Worm (Caenorhabditis elegans) whole organism, L4/young adult: ENCODE data around the gene sdz-23.

Experiments
- W03F9.2 ChIP-seq: fragments of 150-350 bp; optimal IDR thresholded peaks from 2 replicates; lab custom pipeline; 2014; ENCODE audit warnings: missing biosample characterization, missing genetic modification characterization
- dao-5 ChIP-seq: sonication (generic microtip); optimal IDR thresholded peaks from 2 replicates; lab custom pipeline; 2016; ENCODE audit warnings: missing genotype, missing genetic modification characterization, moderate library complexity, missing compliant biosample characterization
- him-1 ChIP-seq: sonication (generic microtip); optimal IDR thresholded peaks from 2 replicates; lab custom pipeline; 2016; ENCODE audit warnings: missing genotype, missing genetic modification reagents, missing genetic modification characterization, missing compliant biosample characterization

sdz-23 gene

DNA sequence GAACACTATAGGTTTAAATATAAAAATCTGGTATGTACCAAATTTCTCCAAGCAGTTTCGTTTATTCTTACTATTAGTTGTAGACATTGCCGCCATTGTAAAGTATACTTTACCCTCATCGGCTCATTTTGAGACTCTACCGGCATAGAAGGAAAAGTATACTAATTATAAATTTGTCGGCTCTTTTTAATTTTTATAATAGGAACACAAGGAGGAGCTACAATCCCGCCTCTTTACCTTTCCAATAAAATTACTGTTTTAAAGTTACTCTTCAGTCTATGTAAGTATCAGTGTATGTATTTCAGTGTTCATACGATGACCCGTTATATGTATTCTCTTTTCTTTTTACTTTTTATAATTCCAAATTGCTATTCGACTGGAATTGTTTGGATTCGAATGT, at the start of gene sdz-23:
Gene sdz-23 (plus strand): TSS at position 301 of the 400 bp plus-strand sequence.
- TF ChIP-seq W03F9.2 (tag; lab: Kevin White, UChicago), result no peak
- no peak for TF ChIP-seq him-1
- no peak for TF ChIP-seq dao-5 (tag; lab: Kevin White, UChicago)

DNA sequence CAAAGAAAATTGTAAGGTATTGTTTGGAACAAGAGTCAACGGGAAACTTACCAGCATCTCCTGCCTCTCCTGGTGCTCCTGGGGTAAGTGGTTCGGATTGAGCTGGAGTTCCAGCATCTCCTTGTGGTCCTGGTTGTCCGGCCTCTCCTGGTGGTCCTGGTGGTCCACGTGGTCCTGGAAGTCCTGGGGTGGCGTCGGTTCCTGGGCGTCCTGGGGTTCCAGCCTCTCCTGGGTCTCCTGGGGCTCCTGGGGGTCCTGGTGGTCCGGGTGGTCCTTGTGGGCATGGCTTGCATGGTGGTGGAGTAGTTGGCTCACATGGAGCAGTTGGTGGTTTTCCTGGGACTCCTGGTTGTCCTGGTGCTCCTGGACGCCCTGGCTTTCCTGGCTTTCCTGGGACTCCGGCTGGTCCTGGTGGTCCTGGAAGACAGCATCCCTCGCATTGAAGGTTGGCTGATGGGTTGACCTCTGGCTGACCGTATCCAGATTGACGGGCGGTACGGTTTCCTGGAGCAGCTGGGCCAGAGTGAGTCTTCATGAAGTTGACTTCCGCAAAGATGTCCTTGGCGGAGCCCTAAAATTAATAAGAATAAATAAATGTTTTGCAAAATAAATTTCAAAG, 49.2 kb upstream of the sdz-23 start:
- TF ChIP-seq W03F9.2 (tag; lab: Kevin White, UChicago) (no peak), dao-5 (tag; lab: Kevin White, UChicago) (no peak), him-1 (no peak)

DNA sequence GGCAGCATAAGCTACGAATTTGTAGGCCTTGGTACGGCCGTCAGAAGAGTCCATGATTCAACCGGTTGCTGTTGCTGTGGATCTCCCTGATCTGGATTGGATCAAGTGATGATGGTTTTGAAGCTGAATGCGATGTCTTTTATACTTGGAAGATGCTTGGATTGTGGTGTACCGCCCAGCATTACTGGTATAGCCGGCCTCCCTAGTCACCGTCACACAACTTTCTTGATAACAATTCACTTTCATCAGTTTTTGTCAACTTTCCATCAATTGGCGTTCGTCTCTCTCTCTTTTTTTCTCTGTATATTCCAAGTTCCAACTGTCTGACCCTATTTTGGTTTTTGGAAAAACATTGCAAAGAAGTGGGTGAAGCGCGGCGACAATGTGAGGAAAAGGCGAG, 48.6 kb upstream of the sdz-23 start, which contains the start of gene col-43:
Gene col-43 (minus strand): TSS at position 101 of the 400 bp plus-strand sequence.
- TF ChIP-seq dao-5 (tag; lab: Kevin White, UChicago) (no peak), W03F9.2 (tag; lab: Kevin White, UChicago) (no peak), him-1 (no peak)

DNA sequence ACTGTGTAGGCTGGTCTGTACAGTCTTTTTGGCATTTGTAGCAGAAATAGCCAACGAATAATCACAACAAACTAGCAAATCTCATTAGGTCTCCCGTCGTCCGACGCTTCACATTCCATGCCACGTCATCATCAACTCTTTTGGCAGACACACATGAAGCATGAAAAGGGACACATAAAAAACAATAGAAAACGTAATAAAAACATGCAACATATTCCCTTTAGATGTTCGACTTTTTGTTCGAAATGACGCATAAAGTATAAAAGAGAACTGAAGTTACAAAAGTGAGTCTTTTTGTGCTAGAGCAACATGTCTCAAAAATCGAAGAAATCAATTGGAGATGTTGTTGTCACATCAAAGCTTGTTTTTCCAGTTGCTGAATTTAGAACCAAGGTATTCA, 47.6 kb upstream of the sdz-23 start, which contains the start of gene sth-1:
Gene sth-1 (plus strand): TSS at position 301 of the 400 bp plus-strand sequence.
- TF ChIP-seq dao-5 (tag; lab: Kevin White, UChicago) (no peak), him-1 (no peak)

DNA sequence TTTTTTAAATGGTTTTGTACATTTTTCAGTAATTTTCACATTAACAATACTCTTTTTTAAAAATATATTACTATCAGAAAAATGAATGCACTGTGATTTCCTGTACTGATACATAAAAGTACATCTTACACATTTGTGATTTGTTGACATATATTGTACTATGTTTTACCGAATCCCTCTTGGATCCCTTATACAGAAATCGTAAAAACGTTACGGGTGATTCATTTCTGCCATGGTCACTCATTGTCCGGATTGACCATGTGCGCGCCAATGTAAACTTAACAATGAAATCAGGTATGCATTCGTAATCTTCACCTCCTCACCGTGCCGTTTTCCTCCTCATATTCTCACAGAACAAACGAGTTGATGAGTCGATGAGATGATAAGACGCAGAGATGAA, 45.3 kb upstream of the sdz-23 start, which contains the start of gene ZC513.2:
Gene ZC513.2 (plus strand): TSS at position 301 of the 400 bp plus-strand sequence.
- TF ChIP-seq him-1 (no peak), dao-5 (tag; lab: Kevin White, UChicago) (no peak), W03F9.2 (tag; lab: Kevin White, UChicago) (no peak)

DNA sequence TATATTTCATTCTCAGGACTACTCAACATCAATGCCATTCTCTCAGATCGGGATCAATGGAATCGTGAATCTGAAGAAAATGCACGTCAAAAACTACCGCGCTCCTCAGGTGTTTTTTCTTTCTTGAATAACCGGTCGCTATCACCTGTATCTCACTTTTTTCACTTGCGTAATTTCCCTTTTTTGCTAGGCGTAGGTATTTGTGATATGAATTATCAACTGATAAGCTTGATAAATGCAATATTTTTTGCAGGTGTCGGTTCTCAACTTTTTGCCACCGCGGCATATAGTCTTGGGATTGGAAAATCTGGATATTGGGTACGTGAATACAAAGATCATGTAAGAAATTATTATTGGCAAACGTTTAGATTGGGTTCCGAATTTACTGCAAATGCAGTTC, 44.2 kb upstream of the sdz-23 start:
- TF ChIP-seq dao-5 (tag; lab: Kevin White, UChicago) (no peak), him-1 (no peak)

DNA sequence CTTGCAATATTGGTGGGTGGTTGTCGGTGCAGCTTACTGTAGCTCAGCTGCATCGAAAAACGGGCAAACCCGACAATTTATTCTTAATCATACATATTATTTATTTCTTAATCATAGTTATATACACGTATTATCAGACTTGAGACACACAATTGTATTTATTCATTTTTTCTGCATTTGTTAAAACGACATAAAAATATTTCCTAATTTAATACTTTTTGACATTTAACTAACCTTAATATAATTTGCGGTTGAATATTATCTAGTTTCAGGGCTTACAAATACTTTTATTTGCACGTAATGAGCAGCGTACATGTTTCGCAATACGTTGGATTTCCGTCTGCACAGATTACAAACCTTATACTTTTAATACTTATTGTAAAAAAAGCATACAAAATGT, 41.0 kb upstream of the sdz-23 start, which contains the start of gene str-138:
Gene str-138 (plus strand): TSS at position 301 of the 400 bp plus-strand sequence.
- no peak for TF ChIP-seq him-1

DNA sequence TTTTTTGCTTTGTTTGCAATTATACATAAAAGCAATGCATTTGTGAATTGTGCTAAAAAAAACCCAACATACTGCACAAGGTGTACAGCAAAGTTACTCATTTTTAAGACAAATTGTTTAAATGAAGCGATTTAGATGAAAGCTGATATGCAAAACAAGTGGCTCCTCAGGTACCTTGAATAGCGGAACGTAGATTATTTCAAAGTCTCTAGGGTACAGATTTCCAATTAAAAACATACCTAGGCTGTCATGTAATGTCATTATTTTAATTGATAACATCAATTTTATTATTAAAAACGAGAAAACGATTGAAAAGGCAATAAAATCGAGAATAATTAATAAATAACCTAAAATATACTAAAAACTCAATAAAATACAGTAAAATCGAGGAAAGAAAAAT, 37.3 kb upstream of the sdz-23 start, which contains the start of gene str-139:
Gene str-139 (minus strand): TSS at position 101 of the 400 bp plus-strand sequence.
- no peak for TF ChIP-seq W03F9.2 (tag; lab: Kevin White, UChicago)
- TF ChIP-seq him-1, result no peak
- TF ChIP-seq dao-5 (tag; lab: Kevin White, UChicago), result no peak

DNA sequence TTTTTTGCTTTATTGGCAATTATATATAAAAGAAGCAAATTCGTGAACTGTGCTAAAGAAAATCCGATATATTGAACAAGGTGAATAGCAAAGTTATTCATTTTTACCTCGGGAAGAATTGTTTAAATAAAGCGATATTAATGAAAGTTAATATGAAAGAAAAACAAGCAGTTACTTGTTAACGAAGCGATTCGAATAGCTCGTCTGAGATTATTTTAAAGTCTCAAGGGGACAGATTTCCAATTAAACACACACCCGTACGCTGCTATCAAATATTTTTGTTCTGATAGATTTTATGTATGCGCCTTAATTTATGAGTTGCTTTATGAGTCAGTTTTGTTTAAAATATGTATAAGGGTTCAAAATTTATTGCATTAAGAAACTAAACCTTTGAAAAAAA, 31.6 kb upstream of the sdz-23 start, which contains the start of gene str-140:
Gene str-140 (minus strand): TSS at position 101 of the 400 bp plus-strand sequence.
- TF ChIP-seq W03F9.2 (tag; lab: Kevin White, UChicago) (no peak), dao-5 (tag; lab: Kevin White, UChicago) (no peak), him-1 (no peak)

DNA sequence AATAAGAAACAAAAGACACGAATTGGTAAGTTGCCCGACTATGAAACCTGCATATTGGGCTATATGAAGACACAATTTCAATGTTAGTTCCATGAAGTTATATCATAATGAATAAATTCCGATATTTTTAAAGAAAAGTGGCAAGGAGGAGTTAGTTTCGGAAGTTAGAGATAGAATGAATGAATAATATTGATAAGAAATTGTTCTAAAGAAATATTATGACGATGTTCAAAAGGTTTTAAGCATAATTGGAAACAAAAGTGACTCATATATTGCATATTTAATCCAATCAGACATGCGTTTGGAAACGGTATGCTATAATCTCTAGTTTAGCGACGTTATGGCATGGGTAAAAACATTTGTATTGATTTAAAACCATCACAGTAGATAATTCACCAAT, 29.8 kb upstream of the sdz-23 start, which contains the start of gene str-143:
Gene str-143 (minus strand): TSS at position 101 of the 400 bp plus-strand sequence.
- TF ChIP-seq W03F9.2 (tag; lab: Kevin White, UChicago), result no peak
- no peak for TF ChIP-seq him-1
- TF ChIP-seq dao-5 (tag; lab: Kevin White, UChicago), result no peak

DNA sequence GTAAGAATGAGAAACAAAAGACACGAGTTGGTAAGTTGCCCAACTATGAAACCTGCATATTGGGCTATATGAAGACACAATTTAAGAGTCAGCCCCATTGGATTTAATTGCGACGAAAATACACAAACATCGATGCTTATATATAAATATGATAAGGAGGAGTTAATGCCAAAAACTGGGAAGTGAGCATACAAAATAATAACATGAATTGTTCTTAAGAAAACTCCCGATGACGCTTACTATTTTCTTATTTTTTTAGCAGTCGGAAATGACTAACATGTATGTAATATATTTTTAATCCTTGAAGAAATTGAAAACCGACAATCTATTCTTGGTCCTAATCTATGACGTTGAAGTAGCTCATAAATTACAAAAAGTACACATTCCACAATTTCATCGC, 27.4 kb upstream of the sdz-23 start, which contains the start of gene str-144:
Gene str-144 (minus strand): TSS at position 101 of the 400 bp plus-strand sequence.
- TF ChIP-seq him-1, result no peak
- no peak for TF ChIP-seq W03F9.2 (tag; lab: Kevin White, UChicago)
- TF ChIP-seq dao-5 (tag; lab: Kevin White, UChicago), result no peak

DNA sequence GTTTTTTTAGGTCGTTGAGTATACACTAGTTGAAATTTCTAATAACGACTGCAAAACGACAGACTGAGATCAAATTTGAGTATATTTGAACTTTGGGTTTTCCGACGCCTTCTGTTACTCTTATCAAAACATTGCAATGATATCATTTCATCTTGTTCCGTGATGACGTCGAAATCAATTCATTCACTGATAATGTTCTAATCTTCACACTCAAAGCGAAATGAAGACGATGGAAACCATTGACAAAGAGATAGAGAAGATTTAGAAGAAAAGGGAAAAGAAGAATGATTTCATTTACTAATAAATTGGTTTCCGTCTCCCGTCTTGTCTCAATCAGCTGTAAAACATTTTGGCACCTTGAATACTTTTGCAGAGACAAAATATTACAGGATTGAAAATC, 26.2 kb upstream of the sdz-23 start:
- no peak for TF ChIP-seq W03F9.2 (tag; lab: Kevin White, UChicago)
- no peak for TF ChIP-seq dao-5 (tag; lab: Kevin White, UChicago)
- TF ChIP-seq him-1, result no peak

DNA sequence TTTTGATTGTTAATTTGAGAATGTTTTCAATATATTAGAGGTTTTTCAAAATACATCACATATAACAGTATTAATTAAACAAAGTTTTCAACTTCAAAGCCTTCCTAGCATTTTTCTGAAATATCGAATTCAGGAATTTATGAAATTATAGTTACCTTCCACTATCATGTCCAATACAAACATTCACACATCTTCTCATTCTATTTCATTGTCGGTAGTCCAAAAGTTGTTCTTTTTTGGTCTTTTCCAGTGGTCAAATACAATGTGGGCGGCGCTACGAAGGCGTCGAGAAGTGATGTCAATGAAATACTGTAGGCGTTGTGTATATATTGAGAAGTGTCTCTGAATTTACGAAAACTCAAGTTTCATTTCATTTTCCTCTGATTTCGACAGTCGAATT, 23.7 kb upstream of the sdz-23 start, which contains the start of gene catp-3:
Gene catp-3 (plus strand): TSS at position 301 of the 400 bp plus-strand sequence.
- TF ChIP-seq him-1, result no peak

DNA sequence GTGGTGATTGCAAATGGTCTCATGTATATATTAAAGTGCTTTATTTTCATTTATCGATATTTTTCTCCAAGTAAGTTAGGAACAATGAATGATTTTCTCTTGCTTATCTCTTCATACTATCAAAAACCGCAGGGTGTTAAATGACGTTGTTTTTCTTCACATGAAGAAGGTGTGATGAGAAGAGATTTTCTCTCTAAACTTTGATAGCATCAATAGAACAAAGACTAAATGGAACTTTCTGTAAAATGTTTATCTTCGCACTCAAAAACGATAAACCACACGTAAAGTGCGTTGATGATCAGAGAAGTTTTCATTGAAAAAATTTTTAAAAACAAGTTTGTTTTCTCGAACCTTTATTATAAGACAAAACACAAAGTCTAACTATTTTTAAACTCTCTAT, 19.6 kb upstream of the sdz-23 start:
- TF ChIP-seq dao-5 (tag; lab: Kevin White, UChicago) (no peak), him-1 (no peak), W03F9.2 (tag; lab: Kevin White, UChicago) (no peak)

DNA sequence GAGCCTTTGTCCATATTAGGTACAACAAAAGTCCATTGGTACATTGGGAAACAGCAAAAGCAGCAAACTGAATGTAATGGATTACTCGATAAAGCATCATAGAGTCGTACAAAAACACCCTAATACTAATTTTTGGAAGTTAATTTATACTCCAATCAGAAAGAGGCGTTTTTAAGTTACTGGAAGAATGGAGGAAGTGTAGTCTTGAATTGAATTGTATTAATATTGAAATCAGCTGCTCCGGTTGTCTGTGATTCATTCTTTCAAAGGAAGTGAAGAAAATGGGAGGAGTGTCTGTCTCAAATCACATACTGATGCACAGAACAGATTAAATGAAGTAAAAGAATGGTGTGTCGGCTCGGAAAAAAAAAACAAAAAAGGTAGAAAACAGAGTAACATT, 17.8 kb upstream of the sdz-23 start, which contains the start of gene str-131:
Gene str-131 (minus strand): TSS at position 101 of the 400 bp plus-strand sequence.
- no peak for TF ChIP-seq him-1
- no peak for TF ChIP-seq W03F9.2 (tag; lab: Kevin White, UChicago)
- TF ChIP-seq dao-5 (tag; lab: Kevin White, UChicago), result no peak
